Fruit fly (Drosophila melanogaster) whole organism, prepupa: Measurements from ENCODE around the gene Pcif1.

ENCODE experiments used
- CG10631 ChIP-seq: fragments of 200-800 bp; sonication (Bioruptor generic); optimal IDR thresholded peaks from 2 replicates; lab custom pipeline; 2016; ENCODE audit warnings: missing biosample characterization, missing genetic modification characterization
- CG15336 ChIP-seq: fragments of 200-800 bp; sonication (Bioruptor generic); IDR thresholded peaks from 2 replicates; pipeline ENCODE4 v1.3.6; 2022; ENCODE audit warnings: missing biosample characterization, missing genetic modification characterization
- CG31627 ChIP-seq: fragments of 200-800 bp; sonication (Bioruptor generic); optimal IDR thresholded peaks from 3 replicates; lab custom pipeline; 2016; ENCODE audit warnings: missing biosample characterization, missing genetic modification characterization
- CG32006 ChIP-seq: fragments of 200-800 bp; sonication (Bioruptor generic); optimal IDR thresholded peaks from 3 replicates; lab custom pipeline; 2017; ENCODE audit warnings: missing biosample characterization, mild to moderate bottlenecking, missing genetic modification characterization
- CG6163 ChIP-seq: fragments of 200-800 bp; sonication (Bioruptor generic); IDR thresholded peaks from 3 replicates; pipeline ENCODE4 v1.3.6; 2022; ENCODE audit warnings: missing biosample characterization, missing genetic modification characterization
- CG6792 ChIP-seq: fragments of 200-800 bp; sonication (Bioruptor generic); optimal IDR thresholded peaks from 3 replicates; lab custom pipeline; 2016; ENCODE audit warnings: missing biosample characterization, missing genetic modification characterization
- CG6854 ChIP-seq: fragments of 200-800 bp; sonication (Bioruptor generic); optimal IDR thresholded peaks from 2 replicates; lab custom pipeline; 2017; ENCODE audit warnings: missing biosample characterization, mild to moderate bottlenecking, missing genetic modification characterization
- CG8119 ChIP-seq: fragments of 200-800 bp; sonication (Bioruptor generic); IDR thresholded peaks from 3 replicates; pipeline ENCODE4 v1.3.6; 2022; ENCODE audit warnings: missing biosample characterization, missing genetic modification characterization
- CG8319 ChIP-seq: fragments of 200-800 bp; sonication (Bioruptor generic); optimal IDR thresholded peaks from 3 replicates; lab custom pipeline; 2016; ENCODE audit warnings: missing biosample characterization, missing genetic modification characterization
- Eip78C ChIP-seq: fragments of 200-800 bp; sonication (Bioruptor generic); peaks from one replicate; lab custom pipeline; 2016; ENCODE audit warnings: missing biosample characterization, missing genetic modification characterization
- Hr38 ChIP-seq: sonication (Bioruptor generic); optimal IDR thresholded peaks from 2 replicates; lab custom pipeline; 2016; ENCODE audit warnings: missing biosample characterization, missing genetic modification characterization
- Lpt ChIP-seq: fragments of 200-800 bp; sonication (Bioruptor generic); optimal IDR thresholded peaks from 3 replicates; lab custom pipeline; 2016; ENCODE audit warnings: missing biosample characterization, missing genetic modification characterization
- Smox ChIP-seq: fragments of 200-800 bp; sonication (Bioruptor generic); optimal IDR thresholded peaks from 3 replicates; lab custom pipeline; 2016; ENCODE audit warnings: missing biosample characterization, missing genetic modification characterization
- Sox102F ChIP-seq: fragments of 200-800 bp; sonication (Bioruptor generic); optimal IDR thresholded peaks from 2 replicates; lab custom pipeline; 2016; ENCODE audit warnings: missing biosample characterization, mild to moderate bottlenecking, missing genetic modification characterization
- Sox15 ChIP-seq: fragments of 200-800 bp; sonication (Bioruptor generic); optimal IDR thresholded peaks from 3 replicates; lab custom pipeline; 2016; ENCODE audit warnings: missing biosample characterization, missing genetic modification characterization
- acj6 ChIP-seq: fragments of 200-800 bp; sonication (Bioruptor generic); optimal IDR thresholded peaks from 3 replicates; lab custom pipeline; 2016; ENCODE audit warnings: missing biosample characterization, missing genetic modification characterization
- cyc ChIP-seq: fragments of 200-800 bp; sonication (Bioruptor generic); optimal IDR thresholded peaks from 3 replicates; lab custom pipeline; 2016; ENCODE audit warnings: missing biosample characterization, missing genetic modification characterization
- fd59A ChIP-seq: fragments of 200-800 bp; sonication (Bioruptor generic); optimal IDR thresholded peaks from 2 replicates; lab custom pipeline; 2017; ENCODE audit warnings: missing biosample characterization, mild to moderate bottlenecking, missing genetic modification characterization, missing genetic modification reagents
- fkh ChIP-seq: fragments of 200-800 bp; sonication (Bioruptor generic); optimal IDR thresholded peaks from 3 replicates; lab custom pipeline; 2017; ENCODE audit warnings: missing biosample characterization, mild to moderate bottlenecking, missing genetic modification characterization, moderate library complexity
- pdm3 ChIP-seq: fragments of 200-800 bp; sonication (Bioruptor generic); optimal IDR thresholded peaks from 3 replicates; lab custom pipeline; 2016; ENCODE audit warnings: missing biosample characterization, missing genetic modification characterization
- ss ChIP-seq, 2 experiments: fragments of 200-800 bp; sonication (Bioruptor generic); optimal IDR thresholded peaks; 2 replicates in 1 of 2; 3 replicates in 1 of 2; lab custom pipeline; 2017 to 2018; ENCODE audit warnings: mild to moderate bottlenecking in 2 of 2, missing biosample characterization in 2 of 2, missing genetic modification characterization in 2 of 2, moderate library complexity in 1 of 2
- topi ChIP-seq: fragments of 200-800 bp; sonication (Bioruptor generic); optimal IDR thresholded peaks from 3 replicates; lab custom pipeline; 2016; ENCODE audit warnings: missing biosample characterization, missing genetic modification characterization

Gene Pcif1

dm6 chr3L:20733530-20734257 lies 52.3 kb downstream of the Pcif1 start (continued):
- no peak for TF ChIP-seq fd59A (GFP tag; lab: Kevin White, UChicago)
- TF ChIP-seq Smox (GFP tag; lab: Kevin White, UChicago) = no peak
- TF ChIP-seq topi (GFP tag; lab: Kevin White, UChicago) = peak; percentile 36
- no peak for TF ChIP-seq CG6792 (GFP tag; lab: Kevin White, UChicago)
- peak; percentile 76 for TF ChIP-seq Eip78C (GFP tag; lab: Kevin White, UChicago)
- 0 out of 3 replicates have a peak, but pooled peaks have one; percentile 7 for TF ChIP-seq CG6163
- no peak for TF ChIP-seq Hr38
- TF ChIP-seq Lpt (GFP tag; lab: Kevin White, UChicago) = peak; percentile 15
- peak; percentile 33 for TF ChIP-seq CG31627 (GFP tag; lab: Kevin White, UChicago)
- peak; percentile 27 for TF ChIP-seq Sox102F (GFP tag; lab: Kevin White, UChicago)
- peak; percentile 65 for TF ChIP-seq CG6854
- 0 out of 3 replicates have a peak, but pooled peaks have one; percentile 25 for TF ChIP-seq CG8119 (GFP tag; lab: Robert Waterston, UW)
- TF ChIP-seq, all 60 proteins: peak for 21

DNA sequence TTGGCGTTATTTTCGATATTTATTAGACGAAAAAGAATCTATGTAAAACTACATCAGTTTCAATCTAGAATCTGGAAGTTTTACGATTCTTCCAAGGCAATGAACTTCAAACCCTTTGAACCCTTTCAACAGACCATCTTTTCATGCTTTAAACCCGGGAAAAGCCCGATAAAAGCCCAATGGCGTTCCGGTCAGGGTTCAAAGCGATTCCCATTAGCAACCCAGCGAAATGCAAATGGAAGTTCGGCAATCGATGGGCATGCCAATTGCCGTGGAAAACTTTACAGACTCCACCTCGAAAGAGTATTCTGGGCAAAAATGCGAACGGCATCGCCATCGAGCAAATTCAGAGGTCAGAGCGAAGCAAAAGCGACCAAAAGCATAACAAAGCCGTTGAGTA lies 53.5 kb downstream of the Pcif1 start:
- TF ChIP-seq CG32006 (GFP tag; lab: Kevin White, UChicago) (peak; percentile 32), CG8119 (GFP tag; lab: Robert Waterston, UW) (peak; percentile 22; the same call in 1 of the 3 replicates), Sox15 (GFP tag; lab: Kevin White, UChicago) (no peak), cyc (GFP tag; lab: Kevin White, UChicago) (peak; percentile 19), CG10631 (GFP tag; lab: Kevin White, UChicago) (peak; percentile 1), pdm3 (GFP tag; lab: Kevin White, UChicago) (no peak), CG8319 (GFP tag; lab: Kevin White, UChicago) (no peak), acj6 (peak; percentile 30), CG31627 (GFP tag; lab: Kevin White, UChicago) (peak; percentile 7), fkh (GFP tag; lab: Kevin White, UChicago) (no peak), Eip78C (GFP tag; lab: Kevin White, UChicago) (peak; percentile 52), ss (GFP tag; optimal IDR thresholded peaks at IDR 0.05; lab: Kevin White, UChicago) (peak in 1 of 2 experiments; percentile 21), CG15336 (GFP tag; lab: Robert Waterston, UW) (no peak)
